Fruit fly (Drosophila melanogaster): ENCODE data around the gene CG7322.

dm6 chrX:18835003-18835402 is 22.6 kb downstream of the CG7322 start:
- TF ChIP-seq dl (GFP tag; optimal IDR thresholded peaks at IDR 0.05; ENCODE audit: insufficient read depth in 1 of 2, partially characterized antibody in 2 of 2) (no peak), Jra (GFP tag; optimal IDR thresholded peaks at IDR 0.05) (no peak), Hr83 (GFP tag; optimal IDR thresholded peaks at IDR 0.05; ENCODE audit: poor library complexity, severe bottlenecking) (no peak), brk (GFP tag; optimal IDR thresholded peaks at IDR 0.05) (no peak), OdsH (GFP tag; optimal IDR thresholded peaks at IDR 0.05) (no peak), Dfd (GFP tag; optimal IDR thresholded peaks at IDR 0.05) (no peak), jim (GFP tag; optimal IDR thresholded peaks at IDR 0.05) (no peak), N (GFP tag; optimal IDR thresholded peaks at IDR 0.05) (no peak)
